Fruit fly (Drosophila melanogaster): ENCODE data around the gene CG11779.

Gene CG11779

dm6 chr3R:19104123-19104522 is 55.6 kb downstream of the CG11779 start:
- TF ChIP-seq fd96Ca (GFP tag; IDR thresholded peaks at IDR 0.05): peak; percentile 66
- TF ChIP-seq gl (tag; optimal IDR thresholded peaks at IDR 0.05): peak; percentile 24
- TF ChIP-seq CG8159 (tag; optimal IDR thresholded peaks at IDR 0.05): peak; percentile 36
- no peak for TF ChIP-seq D1 (tag; optimal IDR thresholded peaks at IDR 0.05)
- peak; percentile 51 for TF ChIP-seq Pif1B (GFP tag; optimal IDR thresholded peaks at IDR 0.05)
- TF ChIP-seq CG34367 (tag; optimal IDR thresholded peaks at IDR 0.05): peak; percentile 10
- peak; percentile 81 for TF ChIP-seq CG32121 (GFP tag; IDR thresholded peaks at IDR 0.05)
- TF ChIP-seq Snoo (tag; optimal IDR thresholded peaks at IDR 0.05): no peak
- peak; percentile 33; the same call in 1 of the 2 replicates for TF ChIP-seq rn (GFP tag; IDR thresholded peaks at IDR 0.05)
- no peak for TF ChIP-seq EcR (GFP tag; optimal IDR thresholded peaks at IDR 0.05)
- peak; percentile 72 for TF ChIP-seq Pif1A (GFP tag; optimal IDR thresholded peaks at IDR 0.05)
- peak; percentile 74; the same call in 2 of the 3 replicates for TF ChIP-seq CG4496 (GFP tag; IDR thresholded peaks at IDR 0.05)
- peak; percentile 52; the same call in 1 of the 2 replicates for TF ChIP-seq CG12605 (GFP tag; IDR thresholded peaks at IDR 0.05)
- TF ChIP-seq CG9948 (tag; optimal IDR thresholded peaks at IDR 0.05): peak; percentile 8
- TF ChIP-seq CG14655 (GFP tag; optimal IDR thresholded peaks at IDR 0.05): peak; percentile 79
- no peak for TF ChIP-seq CG10348 (GFP tag; IDR thresholded peaks at IDR 0.05)
- TF ChIP-seq CG17806 (tag; optimal IDR thresholded peaks at IDR 0.05): peak; percentile 40
- TF ChIP-seq CG13204 (GFP tag; optimal IDR thresholded peaks at IDR 0.05): no peak
- peak; percentile 22 for TF ChIP-seq CG15710 (tag; optimal IDR thresholded peaks at IDR 0.05)
- peak; percentile 79 for TF ChIP-seq Ets98B (GFP tag; IDR thresholded peaks at IDR 0.05)
- peak; percentile 76 for TF ChIP-seq CG8301 (tag; optimal IDR thresholded peaks at IDR 0.05)

Data from whole organism, pupa.